Fruit fly (Drosophila melanogaster) whole organism, wandering third instar larva: ENCODE results near the gene Rpp14b.

Experiments
- Abd-B ChIP-seq: fragments of >200 bp; optimal IDR thresholded peaks from 2 replicates; lab custom pipeline; 2017; ENCODE audit warnings: missing biosample characterization, missing genetic modification characterization
- CG32264 ChIP-seq: fragments of 200-800 bp; sonication (Bioruptor generic); optimal IDR thresholded peaks from 2 replicates; lab custom pipeline; 2016; ENCODE audit warnings: missing biosample characterization, missing genetic modification characterization
- CG9705 ChIP-seq: fragments of 200-800 bp; sonication (Bioruptor generic); optimal IDR thresholded peaks from 2 replicates; lab custom pipeline; 2018; ENCODE audit warnings: missing biosample characterization, mild to moderate bottlenecking, missing genetic modification characterization
- CrebA ChIP-seq: fragments of 200-800 bp; sonication (Bioruptor generic); optimal IDR thresholded peaks from 2 replicates; lab custom pipeline; 2016; ENCODE audit warnings: missing biosample characterization, mild to moderate bottlenecking, missing genetic modification characterization, borderline replicate concordance
- Dfd ChIP-seq: fragments of >200 bp; optimal IDR thresholded peaks from 2 replicates; lab custom pipeline; 2017; ENCODE audit warnings: missing biosample characterization, missing genetic modification characterization
- Dif ChIP-seq: fragments of 200-275, 200-300 bp; sonication (Bioruptor generic); optimal IDR thresholded peaks from 2 replicates; lab custom pipeline; 2018; ENCODE audit warnings: missing biosample characterization, missing genetic modification characterization; ENCODE audit not compliant: partially characterized antibody
- GATAd ChIP-seq: sonication (Bioruptor generic); optimal IDR thresholded peaks from 2 replicates; lab custom pipeline; 2016; ENCODE audit warnings: missing biosample characterization, missing genetic modification characterization
- HLH106 ChIP-seq: fragments of 200-800 bp; optimal IDR thresholded peaks from 3 replicates; lab custom pipeline; 2019; ENCODE audit warnings: missing biosample characterization, mild to moderate bottlenecking, missing genetic modification characterization, moderate library complexity
- Hnf4 ChIP-seq: fragments of 200-800 bp; sonication (Bioruptor generic); optimal IDR thresholded peaks from 2 replicates; lab custom pipeline; 2016; ENCODE audit warnings: missing biosample characterization, mild to moderate bottlenecking, missing genetic modification characterization
- Hr83 ChIP-seq: fragments of 200-300 bp; sonication (Bioruptor generic); optimal IDR thresholded peaks from 2 replicates; lab custom pipeline; 2016; ENCODE audit warnings: missing biosample characterization, mild to moderate bottlenecking, missing genetic modification characterization, moderate library complexity; ENCODE audit not compliant: poor library complexity, severe bottlenecking
- Jra ChIP-seq: sonication (Bioruptor generic); optimal IDR thresholded peaks from 2 replicates; lab custom pipeline; 2016; ENCODE audit warnings: missing biosample characterization, missing genetic modification characterization
- Mio ChIP-seq: sonication (Bioruptor generic); optimal IDR thresholded peaks from 2 replicates; lab custom pipeline; 2016; ENCODE audit warnings: missing biosample characterization, missing genetic modification characterization
- Myc ChIP-seq: fragments of >200 bp; optimal IDR thresholded peaks from 2 replicates; lab custom pipeline; 2017
- N ChIP-seq: fragments of >200 bp; optimal IDR thresholded peaks from 2 replicates; lab custom pipeline; 2018; ENCODE audit warnings: missing biosample characterization, missing external identifiers, missing genetic modification characterization
- OdsH ChIP-seq: fragments of 200-800 bp; sonication (Bioruptor generic); optimal IDR thresholded peaks from 2 replicates; lab custom pipeline; 2016; ENCODE audit warnings: missing biosample characterization, mild to moderate bottlenecking, missing genetic modification characterization
- Rel ChIP-seq, 2 experiments: fragments of 200-800 bp; sonication (Bioruptor generic) in 1 of 2; optimal IDR thresholded peaks; 2 replicates in 1 of 2; 3 replicates in 1 of 2; lab custom pipeline; 2016 to 2019; ENCODE audit warnings: mild to moderate bottlenecking in 2 of 2, missing biosample characterization in 2 of 2, missing genetic modification characterization in 2 of 2, moderate library complexity in 1 of 2
- Sp1 ChIP-seq: fragments of 200-800 bp; sonication (Bioruptor generic); optimal IDR thresholded peaks from 3 replicates; lab custom pipeline; 2019; ENCODE audit warnings: missing biosample characterization, mild to moderate bottlenecking, missing genetic modification characterization, moderate library complexity
- br ChIP-seq: fragments of 200-800 bp; sonication (Bioruptor generic); optimal IDR thresholded peaks from 2 replicates; lab custom pipeline; 2016; ENCODE audit warnings: missing biosample characterization, missing genetic modification characterization
- brk ChIP-seq: fragments of 200-800 bp; sonication (Bioruptor generic); optimal IDR thresholded peaks from 2 replicates; lab custom pipeline; 2016; ENCODE audit warnings: missing biosample characterization, mild to moderate bottlenecking, missing genetic modification characterization
- dmrt93B ChIP-seq: fragments of 200-800 bp; sonication (Bioruptor generic); optimal IDR thresholded peaks from 2 replicates; lab custom pipeline; 2018; ENCODE audit warnings: missing biosample characterization, mild to moderate bottlenecking, missing genetic modification characterization
- dsf ChIP-seq: sonication (Bioruptor generic); optimal IDR thresholded peaks from 2 replicates; lab custom pipeline; 2016; ENCODE audit warnings: missing biosample characterization, missing genetic modification characterization, borderline replicate concordance
- ey ChIP-seq: fragments of 200-800 bp; sonication (Bioruptor generic); optimal IDR thresholded peaks from 2 replicates; lab custom pipeline; 2016; ENCODE audit warnings: missing biosample characterization, missing genetic modification characterization
- foxo ChIP-seq, 2 experiments: fragments of 200-800 bp; sonication (Bioruptor generic); optimal IDR thresholded peaks; 2 replicates in 1 of 2; 3 replicates in 1 of 2; lab custom pipeline; 2016 to 2017; ENCODE audit warnings: missing biosample characterization in 2 of 2, missing genetic modification characterization in 2 of 2
- fru ChIP-seq: fragments of 200-800 bp; sonication (Bioruptor generic); optimal IDR thresholded peaks from 3 replicates; lab custom pipeline; 2016; ENCODE audit warnings: missing biosample characterization, mild to moderate bottlenecking, missing genetic modification characterization
- h ChIP-seq: fragments of 200-800 bp; sonication (Bioruptor generic); optimal IDR thresholded peaks from 3 replicates; lab custom pipeline; 2016; ENCODE audit warnings: missing biosample characterization, mild to moderate bottlenecking, missing genetic modification characterization
- jim ChIP-seq: fragments of 175-275, 200-325 bp; sonication (Bioruptor generic); optimal IDR thresholded peaks from 2 replicates; lab custom pipeline; 2016; ENCODE audit warnings: missing biosample characterization, mild to moderate bottlenecking, missing genetic modification characterization
- pan ChIP-seq: fragments of >200 bp; optimal IDR thresholded peaks from 2 replicates; lab custom pipeline; 2017
- psq ChIP-seq: fragments of 200-800 bp; sonication (Bioruptor generic); optimal IDR thresholded peaks from 3 replicates; lab custom pipeline; 2017; ENCODE audit warnings: missing biosample characterization, mild to moderate bottlenecking, missing genetic modification characterization, moderate library complexity
- rgr ChIP-seq: fragments of 200-800 bp; sonication (Bioruptor generic); optimal IDR thresholded peaks from 3 replicates; lab custom pipeline; 2016; ENCODE audit warnings: missing biosample characterization, mild to moderate bottlenecking, missing genetic modification characterization
- sage ChIP-seq: fragments of 200-800 bp; sonication (Bioruptor generic); optimal IDR thresholded peaks from 2 replicates; lab custom pipeline; 2016; ENCODE audit warnings: missing biosample characterization, mild to moderate bottlenecking, missing genetic modification characterization
- sv ChIP-seq: fragments of 200-800 bp; sonication (Bioruptor generic); optimal IDR thresholded peaks from 3 replicates; lab custom pipeline; 2016; ENCODE audit warnings: missing biosample characterization, missing genetic modification characterization
- usp ChIP-seq: fragments of >200 bp; optimal IDR thresholded peaks from 2 replicates; lab custom pipeline; 2017; ENCODE audit warnings: missing biosample characterization, missing genetic modification characterization
- woc ChIP-seq: sonication (Bioruptor generic); optimal IDR thresholded peaks from 2 replicates; lab custom pipeline; 2016; ENCODE audit warnings: missing biosample characterization, mild to moderate bottlenecking, missing genetic modification characterization

The Rpp14b gene

DNA sequence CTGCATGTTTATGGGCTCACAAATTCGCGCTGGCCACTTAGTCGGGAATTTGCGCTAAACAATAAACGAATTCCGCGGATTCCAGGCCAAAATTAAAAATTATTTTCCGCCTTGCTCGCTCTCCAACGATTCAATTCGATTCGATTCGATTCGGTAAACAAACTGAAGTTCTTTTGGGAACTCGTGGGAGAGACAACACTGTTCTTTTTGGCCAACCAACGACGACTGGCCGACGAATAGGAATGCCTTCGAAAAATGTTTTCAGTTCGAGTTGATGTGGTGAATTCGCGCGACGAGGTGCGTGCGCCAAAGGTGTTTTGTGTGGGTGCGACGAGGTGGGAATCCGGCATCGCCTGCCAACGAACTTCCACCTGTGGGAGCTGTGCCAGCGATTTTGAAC lies 3.8 kb upstream of the Rpp14b start, which contains the start of gene CG15528:
CG15528 (minus strand) TSS at position 180 of the 400 bp plus-strand sequence.
- TF ChIP-seq N (GFP tag; lab: Kevin White, UChicago) = no peak
- no peak for TF ChIP-seq Mio (GFP tag; lab: Kevin White, UChicago)
- TF ChIP-seq fru (GFP tag; lab: Kevin White, UChicago) = no peak
- no peak for TF ChIP-seq pan
- no peak for TF ChIP-seq jim (GFP tag; lab: Kevin White, UChicago)
- TF ChIP-seq woc = no peak
- no peak for TF ChIP-seq CrebA (GFP tag; lab: Kevin White, UChicago)
- TF ChIP-seq GATAd (GFP tag; lab: Kevin White, UChicago) = no peak
- TF ChIP-seq h (GFP tag; lab: Kevin White, UChicago) = no peak
- no peak for TF ChIP-seq Rel (GFP tag; optimal IDR thresholded peaks at IDR 0.05; lab: Kevin White, UChicago)
- no peak for TF ChIP-seq Rel (tag; optimal IDR thresholded peaks at IDR 0.05; lab: Kevin White, UChicago)
- no peak for TF ChIP-seq rgr (GFP tag; lab: Kevin White, UChicago)
- no peak for TF ChIP-seq Hnf4 (GFP tag; lab: Kevin White, UChicago)
- no peak for TF ChIP-seq Abd-B (GFP tag; lab: Kevin White, UChicago)

DNA sequence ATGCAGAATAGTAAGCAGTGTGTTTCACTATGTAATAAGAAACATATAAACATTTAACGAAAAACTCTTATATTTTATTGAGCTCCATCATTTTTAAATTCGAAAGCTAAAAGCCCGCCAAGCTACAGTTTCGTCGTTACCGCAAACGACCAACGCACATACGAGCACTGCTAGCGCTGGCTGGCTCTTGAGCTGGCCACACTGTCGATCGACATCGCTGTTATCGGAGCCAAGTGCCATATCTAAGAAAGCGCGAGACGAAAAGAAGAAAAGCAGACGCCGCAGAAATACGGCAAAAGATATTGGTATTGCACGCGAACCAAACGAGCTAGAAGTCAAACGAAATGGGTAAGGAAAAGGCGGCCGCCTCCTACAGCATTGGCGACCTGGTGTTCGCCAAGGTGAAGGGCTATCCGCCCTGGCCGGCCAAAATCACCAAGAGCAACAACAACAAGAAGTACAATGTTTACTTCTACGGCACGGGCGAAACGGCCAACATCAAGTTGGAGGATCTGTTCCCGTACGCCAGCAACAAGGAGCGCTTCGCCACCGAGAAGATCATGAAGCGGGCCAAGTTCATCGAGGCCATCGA lies 3.2 kb upstream of the Rpp14b start, which contains the start of gene Jasper:
Jasper (plus strand) TSS at position 60 of the 592 bp plus-strand sequence.
- no peak for TF ChIP-seq h (GFP tag; lab: Kevin White, UChicago)
- TF ChIP-seq Mio (GFP tag; lab: Kevin White, UChicago) = no peak
- TF ChIP-seq rgr (GFP tag; lab: Kevin White, UChicago) = no peak
- TF ChIP-seq Dfd = no peak
- TF ChIP-seq Myc (lab: Kevin White, UChicago) = peak; percentile 28
- TF ChIP-seq HLH106 (tag; lab: Kevin White, UChicago) = peak; percentile 11
- no peak for TF ChIP-seq N (GFP tag; lab: Kevin White, UChicago)
- TF ChIP-seq brk (GFP tag; lab: Kevin White, UChicago) = no peak
- no peak for TF ChIP-seq Rel (GFP tag; optimal IDR thresholded peaks at IDR 0.05; lab: Kevin White, UChicago)
- peak; percentile 26 for TF ChIP-seq Rel (tag; optimal IDR thresholded peaks at IDR 0.05; lab: Kevin White, UChicago)
- peak; percentile 29 for TF ChIP-seq Sp1
- TF ChIP-seq dmrt93B = no peak
- TF ChIP-seq Dif (GFP tag; lab: Kevin White, UChicago) = peak; percentile 11
- TF ChIP-seq br (GFP tag; lab: Kevin White, UChicago) = no peak

DNA sequence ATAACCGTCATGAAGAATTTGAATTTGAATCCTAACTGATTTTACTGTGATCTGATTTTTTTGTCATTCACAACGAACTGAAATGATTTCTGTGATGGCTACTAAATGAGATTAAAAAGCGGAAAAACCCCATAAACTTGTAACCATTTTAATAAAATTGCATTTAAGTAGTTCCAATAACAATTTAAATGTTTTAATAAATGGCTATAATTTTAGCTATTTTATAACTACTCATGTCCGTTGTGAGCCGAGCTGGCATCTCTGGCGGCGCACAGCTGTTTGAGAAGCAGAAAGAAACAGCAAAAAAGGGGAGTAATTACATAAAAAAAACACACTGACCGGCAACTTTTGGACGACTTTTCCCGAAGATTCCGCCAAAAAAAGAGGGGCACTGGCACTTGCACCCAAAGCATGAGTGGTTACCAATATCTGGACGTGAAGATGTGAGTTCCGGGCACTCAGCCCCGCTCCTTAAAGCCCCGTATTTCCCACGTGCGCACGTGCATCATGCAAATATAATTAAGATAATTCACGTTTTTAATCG lies 907 bp downstream of the Rpp14b start, which contains the start of the genes CG7950 and Rpp14a:
CG7950 (plus strand) TSS at position 268 of the 544 bp plus-strand sequence.
Rpp14a (plus strand) TSS at position 268 of the 544 bp plus-strand sequence.
- TF ChIP-seq OdsH = peak; percentile 81
- peak; percentile 81 for TF ChIP-seq woc
- TF ChIP-seq brk (GFP tag; lab: Kevin White, UChicago) = no peak
- no peak for TF ChIP-seq N (GFP tag; lab: Kevin White, UChicago)
- TF ChIP-seq Mio (GFP tag; lab: Kevin White, UChicago) = peak; percentile 17
- TF ChIP-seq rgr (GFP tag; lab: Kevin White, UChicago) = peak; percentile 93
- TF ChIP-seq CG9705 (GFP tag; lab: Kevin White, UChicago) = peak; percentile 77
- TF ChIP-seq HLH106 (tag; lab: Kevin White, UChicago) = peak; percentile 89
- peak; percentile 72 for TF ChIP-seq Hr83 (GFP tag; lab: Kevin White, UChicago)
- TF ChIP-seq Rel (GFP tag; optimal IDR thresholded peaks at IDR 0.05; lab: Kevin White, UChicago) = no peak
- TF ChIP-seq Rel (tag; optimal IDR thresholded peaks at IDR 0.05; lab: Kevin White, UChicago) = peak; percentile 86
- TF ChIP-seq Dfd = no peak
- peak; percentile 87 for TF ChIP-seq br (GFP tag; lab: Kevin White, UChicago)
- TF ChIP-seq sage (GFP tag; lab: Kevin White, UChicago) = peak; percentile 62
- peak; percentile 65 for TF ChIP-seq GATAd (GFP tag; lab: Kevin White, UChicago)
- TF ChIP-seq CG32264 (GFP tag; lab: Kevin White, UChicago) = peak; percentile 52
- TF ChIP-seq foxo (GFP tag; optimal IDR thresholded peaks at IDR 0.05; lab: Kevin White, UChicago) = peak in 1 of 2 experiments; percentile 88
- TF ChIP-seq CrebA (GFP tag; lab: Kevin White, UChicago) = no peak
- no peak for TF ChIP-seq Abd-B (GFP tag; lab: Kevin White, UChicago)
- TF ChIP-seq dmrt93B = peak; percentile 52
- TF ChIP-seq dsf (GFP tag; lab: Kevin White, UChicago) = peak; percentile 69
- TF ChIP-seq psq (GFP tag; lab: Kevin White, UChicago) = peak; percentile 80
- TF ChIP-seq fru (GFP tag; lab: Kevin White, UChicago) = peak; percentile 85
- peak; percentile 94 for TF ChIP-seq Myc (lab: Kevin White, UChicago)
- TF ChIP-seq usp = no peak
- TF ChIP-seq sv = peak; percentile 43
- peak; percentile 82 for TF ChIP-seq Sp1
- TF ChIP-seq pan = no peak
- TF ChIP-seq ey (GFP tag; lab: Kevin White, UChicago) = peak; percentile 91
- peak; percentile 91 for TF ChIP-seq h (GFP tag; lab: Kevin White, UChicago)
- TF ChIP-seq Jra = peak; percentile 85
